Worm (Caenorhabditis elegans) whole organism, young adult: Measurements from ENCODE around the gene txt-14.

Source experiments
- B0019.2 ChIP-seq: fragments of 200-800 bp; sonication (Bioruptor generic); conservative IDR thresholded peaks from 2 replicates; pipeline ENCODE4 v1.3.6; 2022; ENCODE audit warnings: missing genetic modification reagents, missing genetic modification characterization, missing compliant biosample characterization
- B0261.1 ChIP-seq: sonication (generic microtip); optimal IDR thresholded peaks from 2 replicates; lab custom pipeline; 2016; ENCODE audit warnings: mild to moderate bottlenecking, missing genetic modification characterization, moderate library complexity, missing compliant biosample characterization
- B0336.3 ChIP-seq: fragments of 200-800 bp; sonication (Bioruptor generic); IDR thresholded peaks from 2 replicates; pipeline ENCODE4 v1.3.6; 2022; ENCODE audit warnings: missing genetic modification characterization, missing compliant biosample characterization
- F33H1.4 ChIP-seq: fragments of 200-800 bp; sonication (Bioruptor generic); IDR thresholded peaks from 2 replicates; pipeline ENCODE4 v1.3.6; 2022; ENCODE audit warnings: missing genetic modification reagents, missing genetic modification characterization, missing compliant biosample characterization
- F55B11.4 ChIP-seq: sonication (generic microtip); optimal IDR thresholded peaks from 2 replicates; lab custom pipeline; 2016; ENCODE audit warnings: missing compliant biosample characterization, missing genetic modification characterization, borderline replicate concordance; ENCODE audit not compliant: insufficient read depth
- F57A8.1 ChIP-seq: fragments of 200-800 bp; sonication (Bioruptor generic); optimal IDR thresholded peaks from 2 replicates; lab custom pipeline; 2018; ENCODE audit warnings: mild to moderate bottlenecking, missing genetic modification characterization, moderate library complexity, missing compliant biosample characterization
- F57C9.4 ChIP-seq: sonication (generic microtip); optimal IDR thresholded peaks from 2 replicates; lab custom pipeline; 2017; ENCODE audit warnings: mild to moderate bottlenecking, missing genetic modification characterization, missing compliant biosample characterization
- K12H6.12 ChIP-seq: fragments of 200-800 bp; sonication (Bioruptor generic); optimal IDR thresholded peaks from 2 replicates; lab custom pipeline; 2018; ENCODE audit warnings: mild to moderate bottlenecking, missing genetic modification characterization, missing compliant biosample characterization
- Y53F4B.3 ChIP-seq: fragments of 200-800 bp; sonication (Bioruptor generic); IDR thresholded peaks from 2 replicates; pipeline ENCODE4 v1.3.6; 2022; ENCODE audit warnings: missing genetic modification reagents, missing genetic modification characterization, missing compliant biosample characterization
- Y56A3A.18 ChIP-seq: fragments of 200-800 bp; sonication (Bioruptor generic); IDR thresholded peaks from 2 replicates; pipeline ENCODE4 v1.3.6; 2022; ENCODE audit warnings: missing genetic modification reagents, missing genetic modification characterization, missing compliant biosample characterization
- Y79H2A.3 ChIP-seq: fragments of 200-800 bp; sonication (Bioruptor generic); conservative IDR thresholded peaks from 2 replicates; pipeline ENCODE4 v1.3.6; 2022; ENCODE audit warnings: missing genetic modification reagents, missing genetic modification characterization, missing compliant biosample characterization
- ZK185.1 ChIP-seq: sonication (generic microtip); optimal IDR thresholded peaks from 2 replicates; lab custom pipeline; 2016; ENCODE audit warnings: mild to moderate bottlenecking, missing genetic modification characterization, missing compliant biosample characterization; ENCODE audit not compliant: poor library complexity, severe bottlenecking
- akir-1 ChIP-seq: fragments of 200-800 bp; sonication (Bioruptor generic); optimal IDR thresholded peaks from 2 replicates; lab custom pipeline; 2018; ENCODE audit warnings: mild to moderate bottlenecking, missing genetic modification characterization, moderate library complexity, missing compliant biosample characterization
- aptf-2 ChIP-seq: fragments of 200-800 bp; sonication (Bioruptor generic); conservative IDR thresholded peaks from 2 replicates; pipeline ENCODE4 v1.3.6; 2022; ENCODE audit warnings: missing genetic modification reagents, missing genetic modification characterization, missing compliant biosample characterization
- aptf-3 ChIP-seq: fragments of 200-800 bp; sonication (Bioruptor generic); IDR thresholded peaks from 2 replicates; pipeline ENCODE4 v1.3.6; 2022; ENCODE audit warnings: missing genetic modification characterization, missing compliant biosample characterization
- attf-5 ChIP-seq: fragments of 200-800 bp; sonication (Bioruptor generic); optimal IDR thresholded peaks from 2 replicates; lab custom pipeline; 2018; ENCODE audit warnings: mild to moderate bottlenecking, missing genetic modification characterization, missing compliant biosample characterization
- attf-6 ChIP-seq: fragments of 200-800 bp; sonication (Bioruptor generic); IDR thresholded peaks from 2 replicates; pipeline ENCODE4 v1.3.6; 2022; ENCODE audit warnings: missing genetic modification reagents, missing genetic modification characterization, missing compliant biosample characterization
- bed-1 ChIP-seq: fragments of 200-800 bp; sonication (Bioruptor generic); IDR thresholded peaks from 2 replicates; pipeline ENCODE4 v1.3.6; 2022; ENCODE audit warnings: missing genetic modification reagents, missing genetic modification characterization, missing compliant biosample characterization
- cebp-2 ChIP-seq: fragments of 200-800 bp; sonication (Bioruptor generic); IDR thresholded peaks from 2 replicates; pipeline ENCODE4 v1.3.6; 2022; ENCODE audit warnings: missing genetic modification characterization, missing compliant biosample characterization
- ceh-100 ChIP-seq: fragments of 200-800 bp; sonication (Bioruptor generic); IDR thresholded peaks from 2 replicates; pipeline ENCODE4 v1.3.6; 2022; ENCODE audit warnings: missing genetic modification reagents, missing genetic modification characterization, missing compliant biosample characterization
- ceh-91 ChIP-seq: fragments of 200-800 bp; sonication (Bioruptor generic); IDR thresholded peaks from 2 replicates; pipeline ENCODE4 v1.3.6; 2022; ENCODE audit warnings: missing genetic modification reagents, missing genetic modification characterization, missing compliant biosample characterization
- chd-7 ChIP-seq: sonication (generic microtip); optimal IDR thresholded peaks from 2 replicates; lab custom pipeline; 2016; ENCODE audit warnings: mild to moderate bottlenecking, missing genetic modification characterization, moderate library complexity, missing compliant biosample characterization
- dpff-1 ChIP-seq: sonication (generic microtip); optimal IDR thresholded peaks from 2 replicates; lab custom pipeline; 2017; ENCODE audit warnings: mild to moderate bottlenecking, missing genetic modification characterization, missing compliant biosample characterization
- dpl-1 ChIP-seq: fragments of 150-350 bp; optimal IDR thresholded peaks from 2 replicates; lab custom pipeline; 2014; ENCODE audit warnings: missing biosample characterization, missing genetic modification reagents, missing genetic modification characterization
- efl-1 ChIP-seq: fragments of 150-350 bp; optimal IDR thresholded peaks from 2 replicates; lab custom pipeline; 2014; ENCODE audit warnings: missing biosample characterization, missing genetic modification reagents, missing genetic modification characterization
- egl-44 ChIP-seq: fragments of 200-800 bp; sonication (Bioruptor generic); IDR thresholded peaks from 2 replicates; pipeline ENCODE4 v1.3.6; 2022; ENCODE audit warnings: missing genetic modification reagents, missing genetic modification characterization, missing compliant biosample characterization
- gei-17 ChIP-seq: fragments of 200-800 bp; sonication (Bioruptor generic); optimal IDR thresholded peaks from 2 replicates; lab custom pipeline; 2018; ENCODE audit warnings: mild to moderate bottlenecking, missing genetic modification characterization, missing compliant biosample characterization
- hlh-12 ChIP-seq: sonication (generic microtip); optimal IDR thresholded peaks from 2 replicates; lab custom pipeline; 2016; ENCODE audit warnings: missing genetic modification characterization, missing compliant biosample characterization
- hmg-1.2 ChIP-seq: fragments of 200-800 bp; sonication (Bioruptor generic); IDR thresholded peaks from 2 replicates; pipeline ENCODE4 v1.3.6; 2022; ENCODE audit warnings: missing genetic modification reagents, missing genetic modification characterization, missing compliant biosample characterization
- hmg-20 ChIP-seq: fragments of 200-800 bp; sonication (Bioruptor generic); IDR thresholded peaks from 2 replicates; pipeline ENCODE4 v1.3.6; 2022; ENCODE audit warnings: missing genetic modification reagents, missing genetic modification characterization, missing compliant biosample characterization
- lag-1 ChIP-seq: fragments of 200-800 bp; sonication (Bioruptor generic); IDR thresholded peaks from 2 replicates; pipeline ENCODE4 v1.3.6; 2022; ENCODE audit warnings: missing genetic modification reagents, missing genetic modification characterization, missing compliant biosample characterization
- lin-26 ChIP-seq: fragments of 200-800 bp; sonication (Bioruptor generic); IDR thresholded peaks from 2 replicates; pipeline ENCODE4 v1.3.6; 2022; ENCODE audit warnings: missing genetic modification reagents, missing genetic modification characterization, missing compliant biosample characterization
- lin-54 ChIP-seq: fragments of 200-800 bp; sonication (Bioruptor generic); optimal IDR thresholded peaks from 2 replicates; lab custom pipeline; 2018; ENCODE audit warnings: mild to moderate bottlenecking, missing genetic modification characterization, missing compliant biosample characterization
- lir-1 ChIP-seq: fragments of 200-800 bp; sonication (Bioruptor generic); conservative IDR thresholded peaks from 2 replicates; pipeline ENCODE4 v1.3.6; 2022; ENCODE audit warnings: missing genetic modification reagents, missing genetic modification characterization, missing compliant biosample characterization
- lsl-1 ChIP-seq: fragments of 200-800 bp; sonication (Bioruptor generic); optimal IDR thresholded peaks from 2 replicates; lab custom pipeline; 2018; ENCODE audit warnings: mild to moderate bottlenecking, missing genetic modification characterization, moderate library complexity, missing compliant biosample characterization
- madf-10 ChIP-seq: sonication (generic microtip); optimal IDR thresholded peaks from 2 replicates; lab custom pipeline; 2016; ENCODE audit warnings: mild to moderate bottlenecking, missing genetic modification characterization, missing compliant biosample characterization
- madf-8 ChIP-seq: fragments of 200-800 bp; sonication (Bioruptor generic); conservative IDR thresholded peaks from 2 replicates; pipeline ENCODE4 v1.3.6; 2022; ENCODE audit warnings: missing genetic modification reagents, missing genetic modification characterization, missing compliant biosample characterization
- mxl-1 ChIP-seq: sonication (generic microtip); optimal IDR thresholded peaks from 2 replicates; lab custom pipeline; 2016; ENCODE audit warnings: missing genetic modification characterization, missing compliant biosample characterization
- nfyb-1 ChIP-seq: fragments of 200-800 bp; sonication (Bioruptor generic); IDR thresholded peaks from 2 replicates; pipeline ENCODE4 v1.3.6; 2022; ENCODE audit warnings: missing genetic modification reagents, missing genetic modification characterization, missing compliant biosample characterization
- nhr-80 ChIP-seq: sonication (generic microtip); optimal IDR thresholded peaks from 2 replicates; lab custom pipeline; 2016; ENCODE audit warnings: missing genetic modification characterization, missing compliant biosample characterization
- pha-4 ChIP-seq: fragments of 150-350 bp; sonication (generic microtip); optimal IDR thresholded peaks from 2 replicates; lab custom pipeline; 2014; ENCODE audit warnings: missing biosample characterization, missing genetic modification reagents, missing genetic modification characterization
- rec-8 ChIP-seq, 2 experiments: sonication (generic microtip); optimal IDR thresholded peaks; 2 replicates each; lab custom pipeline; 2016; ENCODE audit warnings: mild to moderate bottlenecking in 2 of 2, missing genetic modification characterization in 2 of 2, missing genetic modification reagents in 2 of 2, missing genotype in 2 of 2, missing biosample characterization in 1 of 2, missing compliant biosample characterization in 1 of 2, moderate library complexity in 1 of 2
- sptf-2 ChIP-seq: fragments of 200-800 bp; sonication (Bioruptor generic); optimal IDR thresholded peaks from 2 replicates; lab custom pipeline; 2018; ENCODE audit warnings: mild to moderate bottlenecking, missing genetic modification characterization, missing compliant biosample characterization
- tbp1 ChIP-seq: fragments of 200-800 bp; sonication (Bioruptor generic); optimal IDR thresholded peaks from 2 replicates; lab custom pipeline; 2018; ENCODE audit warnings: mild to moderate bottlenecking, missing genetic modification characterization, missing compliant biosample characterization
- tbx-9 ChIP-seq: sonication (generic microtip); optimal IDR thresholded peaks from 2 replicates; lab custom pipeline; 2016; ENCODE audit warnings: borderline replicate concordance, missing genetic modification characterization, inconsistent platforms, missing compliant biosample characterization
- zfh-2 ChIP-seq: fragments of 200-800 bp; sonication (Bioruptor generic); conservative IDR thresholded peaks from 2 replicates; pipeline ENCODE4 v1.3.6; 2022; ENCODE audit warnings: missing genetic modification reagents, missing genetic modification characterization, missing compliant biosample characterization
- zim-3 ChIP-seq: sonication (generic microtip); optimal IDR thresholded peaks from 2 replicates; lab custom pipeline; 2017; ENCODE audit warnings: mild to moderate bottlenecking, missing genetic modification characterization, moderate library complexity, missing compliant biosample characterization
- ztf-25 ChIP-seq: fragments of 200-800 bp; sonication (Bioruptor generic); IDR thresholded peaks from 2 replicates; pipeline ENCODE4 v1.3.6; 2022; ENCODE audit warnings: missing genetic modification reagents, missing genetic modification characterization, missing compliant biosample characterization
- ztf-3 ChIP-seq: fragments of 200-800 bp; sonication (Bioruptor generic); optimal IDR thresholded peaks from 2 replicates; lab custom pipeline; 2018; ENCODE audit warnings: mild to moderate bottlenecking, missing genetic modification characterization, missing compliant biosample characterization
- ztf-6 ChIP-seq: fragments of 200-800 bp; sonication (Bioruptor generic); IDR thresholded peaks from 2 replicates; pipeline ENCODE4 v1.3.6; 2022; ENCODE audit warnings: missing genetic modification reagents, missing genetic modification characterization, missing compliant biosample characterization

txt-14 gene

ce11 chrV:18533606-18534005 lies 48.9 kb upstream of the txt-14 start, which contains the start of gene ints-5 (continued):
- TF ChIP-seq lag-1 (GFP tag; lab: Robert Waterston, UW) = no peak
- TF ChIP-seq zim-3 (tag; lab: Kevin White, UChicago) = no peak
- peak; percentile 99 for TF ChIP-seq hmg-1.2 (GFP tag; lab: Robert Waterston, UW)
- TF ChIP-seq akir-1 = no peak
- no peak for TF ChIP-seq chd-7 (tag; lab: Kevin White, UChicago)
- TF ChIP-seq nhr-80 (tag; lab: Kevin White, UChicago) = no peak
- TF ChIP-seq bed-1 = no peak
- no peak for TF ChIP-seq ztf-3 (GFP tag; lab: Kevin White, UChicago)
- no peak for TF ChIP-seq dpff-1 (tag; lab: Kevin White, UChicago)
- no peak for TF ChIP-seq ZK185.1 (tag; lab: Kevin White, UChicago)
- TF ChIP-seq rec-8 (tag; optimal IDR thresholded peaks at IDR 0.05; lab: Kevin White, UChicago) = no peak
- TF ChIP-seq efl-1 (GFP tag; lab: Kevin White, UChicago) = peak; percentile 49
- no peak for TF ChIP-seq gei-17
- no peak for TF ChIP-seq B0019.2 (GFP tag; lab: Robert Waterston, UW)
- TF ChIP-seq lsl-1 (GFP tag; lab: Kevin White, UChicago) = peak; percentile 56
- TF ChIP-seq F57C9.4 (tag; lab: Kevin White, UChicago) = no peak
- TF ChIP-seq lir-1 (GFP tag; lab: Robert Waterston, UW) = no peak
- TF ChIP-seq ztf-25 (GFP tag; lab: Robert Waterston, UW) = no peak
- TF ChIP-seq ceh-100 (GFP tag; lab: Robert Waterston, UW) = no peak
- no peak for TF ChIP-seq F57A8.1
- no peak for TF ChIP-seq aptf-2
- no peak for TF ChIP-seq Y79H2A.3 (GFP tag; lab: Robert Waterston, UW)
- TF ChIP-seq B0261.1 = no peak
- TF ChIP-seq Y56A3A.18 (GFP tag; lab: Robert Waterston, UW) = no peak
- no peak for TF ChIP-seq dpl-1 (GFP tag; lab: Kevin White, UChicago)
- TF ChIP-seq zfh-2 (GFP tag; lab: Robert Waterston, UW) = no peak
- TF ChIP-seq egl-44 (GFP tag; lab: Robert Waterston, UW) = no peak
- peak; percentile 5 for TF ChIP-seq tbp1 (GFP tag; lab: Kevin White, UChicago)
- TF ChIP-seq sptf-2 (GFP tag; lab: Kevin White, UChicago) = no peak
- no peak for TF ChIP-seq F55B11.4 (tag; lab: Kevin White, UChicago)
- no peak for TF ChIP-seq nfyb-1 (GFP tag; lab: Robert Waterston, UW)
- no peak for TF ChIP-seq cebp-2 (GFP tag; lab: Robert Waterston, UW)
- no peak for TF ChIP-seq hlh-12
- TF ChIP-seq pha-4 (tag; lab: Kevin White, UChicago) = no peak
- no peak for TF ChIP-seq ztf-6 (GFP tag; lab: Robert Waterston, UW)
- no peak for TF ChIP-seq B0336.3 (GFP tag; lab: Robert Waterston, UW)
- TF ChIP-seq attf-5 = peak; percentile 59
- TF ChIP-seq madf-8 = peak; percentile 50
- TF ChIP-seq lin-54 (GFP tag; lab: Kevin White, UChicago) = peak; percentile 24
- TF ChIP-seq lin-26 (GFP tag; lab: Robert Waterston, UW) = no peak
- TF ChIP-seq F33H1.4 = 0 out of 2 replicates have a peak, but pooled peaks have one; percentile 8
- no peak for TF ChIP-seq madf-10 (tag; lab: Kevin White, UChicago)
- no peak for TF ChIP-seq attf-6 (GFP tag; lab: Robert Waterston, UW)
- TF ChIP-seq K12H6.12 (tag; lab: Kevin White, UChicago) = peak; percentile 38
- no peak for TF ChIP-seq Y53F4B.3 (GFP tag; lab: Robert Waterston, UW)
- TF ChIP-seq mxl-1 (tag; lab: Kevin White, UChicago) = no peak
- no peak for TF ChIP-seq aptf-3 (GFP tag; lab: Robert Waterston, UW)
- no peak for TF ChIP-seq ceh-91 (GFP tag; lab: Robert Waterston, UW)
- no peak for TF ChIP-seq tbx-9 (tag; lab: Kevin White, UChicago)
- no peak for TF ChIP-seq hmg-20 (GFP tag; lab: Robert Waterston, UW)
